Fruit fly (Drosophila melanogaster) whole organism, wandering third instar larva: ENCODE data around the gene ebd2.

ENCODE experiments used
- CG9705 ChIP-seq: fragments of 200-800 bp; sonication (Bioruptor generic); optimal IDR thresholded peaks from 2 replicates; lab custom pipeline; 2018; ENCODE audit warnings: missing biosample characterization, mild to moderate bottlenecking, missing genetic modification characterization
- Dfd ChIP-seq: fragments of >200 bp; optimal IDR thresholded peaks from 2 replicates; lab custom pipeline; 2017; ENCODE audit warnings: missing biosample characterization, missing genetic modification characterization
- Rel ChIP-seq, 2 experiments: fragments of 200-800 bp; sonication (Bioruptor generic) in 1 of 2; optimal IDR thresholded peaks; 2 replicates in 1 of 2; 3 replicates in 1 of 2; lab custom pipeline; 2016 to 2019; ENCODE audit warnings: mild to moderate bottlenecking in 2 of 2, missing biosample characterization in 2 of 2, missing genetic modification characterization in 2 of 2, moderate library complexity in 1 of 2
- fru ChIP-seq: fragments of 200-800 bp; sonication (Bioruptor generic); optimal IDR thresholded peaks from 3 replicates; lab custom pipeline; 2016; ENCODE audit warnings: missing biosample characterization, mild to moderate bottlenecking, missing genetic modification characterization
- psq ChIP-seq: fragments of 200-800 bp; sonication (Bioruptor generic); optimal IDR thresholded peaks from 3 replicates; lab custom pipeline; 2017; ENCODE audit warnings: missing biosample characterization, mild to moderate bottlenecking, missing genetic modification characterization, moderate library complexity

- TF ChIP-seq fru (GFP tag; lab: Kevin White, UChicago) = no peak
- no peak for TF ChIP-seq Rel (GFP tag; optimal IDR thresholded peaks at IDR 0.05; lab: Kevin White, UChicago)
- no peak for TF ChIP-seq Rel (tag; optimal IDR thresholded peaks at IDR 0.05; lab: Kevin White, UChicago)
- no peak for TF ChIP-seq psq (GFP tag; lab: Kevin White, UChicago)
- no peak for TF ChIP-seq CG9705 (GFP tag; lab: Kevin White, UChicago)
- TF ChIP-seq Dfd (GFP tag; lab: Kevin White, UChicago) = no peak
Measured at dm6 chr3L:21363926-21364537, 14.9 kb upstream of the ebd2 start.
